Fruit fly (Drosophila melanogaster): ENCODE results near the gene CG15212.

- no peak for TF ChIP-seq Clk (GFP tag; optimal IDR thresholded peaks at IDR 0.05)
- no peak for TF ChIP-seq kay (GFP tag; ENCODE audit: borderline replicate concordance)
- peak; percentile 10 for TF ChIP-seq CG11617 (GFP tag; optimal IDR thresholded peaks at IDR 0.05)
- no peak for TF ChIP-seq CG12768 (GFP tag; optimal IDR thresholded peaks at IDR 0.05)
- no peak for TF ChIP-seq cic (GFP tag; optimal IDR thresholded peaks at IDR 0.05)
- TF ChIP-seq CG7101 (tag; optimal IDR thresholded peaks at IDR 0.05): no peak
- no peak for TF ChIP-seq CG14711 (tag; optimal IDR thresholded peaks at IDR 0.05)
- TF ChIP-seq Crg-1 (GFP tag; optimal IDR thresholded peaks at IDR 0.05): no peak
Observed at dm6 chr3L:5136123-5136522, 4.8 kb downstream of the CG15212 start, which contains the start of the genes CG10674 and CG4611.
